Fruit fly (Drosophila melanogaster): ENCODE measurements around the gene CG45428.

dm6 chr3L:22795604-22796003 is 41.3 kb downstream of the CG45428 start:
- TF ChIP-seq CG4318 (GFP tag; optimal IDR thresholded peaks at IDR 0.05), result no peak
- TF ChIP-seq Eip78C (GFP tag), result no peak
- TF ChIP-seq CG6854 (GFP tag; optimal IDR thresholded peaks at IDR 0.05), result no peak
